Fruit fly (Drosophila melanogaster): Measurements from ENCODE around the gene Rcd2.
A peak's percentile ranks its signal among the peaks of the same experiment; 100 is the strongest.

The Rcd2 gene

DNA sequence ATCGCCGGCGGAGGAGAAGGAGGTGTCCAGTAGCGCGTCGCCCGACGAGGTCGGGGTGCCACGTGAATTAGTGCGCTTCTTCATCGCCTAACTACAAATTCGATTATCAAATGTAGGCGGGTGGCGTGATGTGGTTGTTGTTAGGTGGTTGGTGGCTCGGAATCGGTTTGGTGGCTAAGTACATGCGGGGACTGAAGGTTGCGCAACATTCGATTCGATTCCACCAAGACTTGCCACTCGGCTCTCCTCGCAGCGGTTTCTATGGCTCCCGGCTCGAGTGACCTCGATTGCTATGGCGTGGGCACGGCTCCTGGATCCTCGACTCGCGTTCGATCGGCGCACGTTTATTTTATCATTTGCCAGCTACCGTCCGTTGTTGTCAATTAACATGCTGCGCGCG is 14.5 kb downstream of the Rcd2 start:
- TF ChIP-seq CG11617 (GFP tag; optimal IDR thresholded peaks at IDR 0.05), result no peak
- no peak for TF ChIP-seq Mnt (GFP tag; optimal IDR thresholded peaks at IDR 0.05)
- no peak for TF ChIP-seq CG1620 (GFP tag; optimal IDR thresholded peaks at IDR 0.05)
- TF ChIP-seq kay (GFP tag; ENCODE audit: borderline replicate concordance), result no peak
- TF ChIP-seq toe (GFP tag; optimal IDR thresholded peaks at IDR 0.05), result no peak
- no peak for TF ChIP-seq tj (GFP tag; optimal IDR thresholded peaks at IDR 0.05)
- no peak for TF ChIP-seq ovo (GFP tag; optimal IDR thresholded peaks at IDR 0.05)
- TF ChIP-seq Crg-1 (GFP tag; optimal IDR thresholded peaks at IDR 0.05), result no peak
- no peak for TF ChIP-seq CG7045 (GFP tag; optimal IDR thresholded peaks at IDR 0.05)
- TF ChIP-seq cic (GFP tag; optimal IDR thresholded peaks at IDR 0.05), result no peak
- TF ChIP-seq CG5204 (GFP tag; optimal IDR thresholded peaks at IDR 0.05), result no peak
- no peak for TF ChIP-seq CG14711 (tag; optimal IDR thresholded peaks at IDR 0.05)
- TF ChIP-seq Hr96 (GFP tag; optimal IDR thresholded peaks at IDR 0.05), result no peak
- TF ChIP-seq bab1 (GFP tag; optimal IDR thresholded peaks at IDR 0.05), result no peak
- TF ChIP-seq pad (GFP tag; optimal IDR thresholded peaks at IDR 0.05), result no peak
- no peak for TF ChIP-seq CG33017 (tag; optimal IDR thresholded peaks at IDR 0.05)
- no peak for TF ChIP-seq CG12768 (GFP tag; optimal IDR thresholded peaks at IDR 0.05)

DNA sequence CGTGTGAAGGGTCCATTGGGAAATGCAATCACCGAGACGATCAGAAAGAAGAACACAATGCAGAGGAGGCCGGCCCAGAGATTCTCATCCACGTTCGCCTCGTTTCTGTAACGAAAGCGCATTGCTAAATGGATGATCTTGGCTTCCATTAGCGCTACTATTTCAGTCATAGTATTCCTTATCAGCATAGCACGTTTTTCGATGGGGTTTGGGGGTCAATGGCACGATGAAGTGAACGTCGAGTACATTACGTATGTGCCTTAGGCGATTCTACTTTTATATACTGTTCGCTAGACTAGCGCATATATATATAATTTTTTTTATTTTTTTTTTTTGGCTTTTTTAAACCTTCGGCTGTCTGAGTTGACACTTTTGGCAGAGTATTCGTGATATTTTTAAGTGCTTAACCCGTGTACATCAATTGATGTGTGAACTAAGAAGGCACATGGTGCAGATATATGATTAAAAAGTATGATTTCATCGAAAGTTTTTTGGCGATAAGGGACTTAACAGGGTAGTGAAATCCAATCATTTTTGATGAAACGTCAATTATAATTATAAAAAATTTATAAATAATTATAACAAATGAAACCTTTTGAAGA is 15.7 kb downstream of the Rcd2 start:
- TF ChIP-seq tj (GFP tag; optimal IDR thresholded peaks at IDR 0.05) (peak; percentile 50), Crg-1 (GFP tag; optimal IDR thresholded peaks at IDR 0.05) (no peak), bab1 (GFP tag; optimal IDR thresholded peaks at IDR 0.05) (no peak), CG7045 (GFP tag; optimal IDR thresholded peaks at IDR 0.05) (no peak), CG1620 (GFP tag; optimal IDR thresholded peaks at IDR 0.05) (no peak), CG12768 (GFP tag; optimal IDR thresholded peaks at IDR 0.05) (no peak), kay (GFP tag; ENCODE audit: borderline replicate concordance) (peak; percentile 42), CG14711 (tag; optimal IDR thresholded peaks at IDR 0.05) (no peak), ovo (GFP tag; optimal IDR thresholded peaks at IDR 0.05) (no peak), pad (GFP tag; optimal IDR thresholded peaks at IDR 0.05) (no peak), CG7101 (tag; optimal IDR thresholded peaks at IDR 0.05) (no peak), CG5204 (GFP tag; optimal IDR thresholded peaks at IDR 0.05) (no peak), CG11617 (GFP tag; optimal IDR thresholded peaks at IDR 0.05) (no peak), CG33017 (tag; optimal IDR thresholded peaks at IDR 0.05) (no peak), Mnt (GFP tag; optimal IDR thresholded peaks at IDR 0.05) (peak; percentile 60), cnc (optimal IDR thresholded peaks at IDR 0.05) (no peak), cic (GFP tag; optimal IDR thresholded peaks at IDR 0.05) (peak; percentile 81), toe (GFP tag; optimal IDR thresholded peaks at IDR 0.05) (no peak), Hr96 (GFP tag; optimal IDR thresholded peaks at IDR 0.05) (no peak), Clk (GFP tag; optimal IDR thresholded peaks at IDR 0.05) (no peak)

DNA sequence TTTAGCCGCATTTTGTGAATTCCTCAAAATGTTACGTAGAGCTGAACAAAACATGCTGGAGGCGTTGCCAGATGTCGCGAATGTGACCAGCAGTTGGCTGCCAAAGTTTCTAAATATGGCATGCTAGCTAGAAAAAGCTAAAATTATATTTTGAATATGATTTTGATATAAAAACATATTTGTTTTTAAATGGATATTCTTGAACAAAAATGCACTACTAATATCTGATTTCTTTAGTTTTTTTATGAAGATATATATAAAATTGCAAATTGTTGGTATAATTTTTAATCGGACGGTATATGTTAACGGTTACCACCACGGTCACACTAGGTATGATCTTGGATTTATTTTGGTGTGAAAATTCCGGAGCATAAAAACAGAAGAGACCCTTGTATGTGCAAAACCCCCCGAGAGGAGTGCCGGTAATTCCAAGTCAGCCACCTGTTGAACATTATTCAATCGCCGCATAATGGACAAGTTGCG is 19.5 kb downstream of the Rcd2 start, which contains the start of the genes mTerf3 and CG5104:
TSS of gene mTerf3 (minus strand) at position 86 of the 483 bp plus-strand sequence.
TSS of gene CG5104 (plus strand) at position 323 of the 483 bp plus-strand sequence.
- no peak for TF ChIP-seq Crg-1 (GFP tag; optimal IDR thresholded peaks at IDR 0.05)
- TF ChIP-seq ovo (GFP tag; optimal IDR thresholded peaks at IDR 0.05), result no peak
- no peak for TF ChIP-seq CG5204 (GFP tag; optimal IDR thresholded peaks at IDR 0.05)
- TF ChIP-seq Clk (GFP tag; optimal IDR thresholded peaks at IDR 0.05), result no peak
- no peak for TF ChIP-seq toe (GFP tag; optimal IDR thresholded peaks at IDR 0.05)
- no peak for TF ChIP-seq cnc (optimal IDR thresholded peaks at IDR 0.05)
- no peak for TF ChIP-seq CG7045 (GFP tag; optimal IDR thresholded peaks at IDR 0.05)
- no peak for TF ChIP-seq CG33017 (tag; optimal IDR thresholded peaks at IDR 0.05)
- no peak for TF ChIP-seq pad (GFP tag; optimal IDR thresholded peaks at IDR 0.05)
- peak; percentile 47 for TF ChIP-seq Mnt (GFP tag; optimal IDR thresholded peaks at IDR 0.05)
- no peak for TF ChIP-seq cic (GFP tag; optimal IDR thresholded peaks at IDR 0.05)
- no peak for TF ChIP-seq CG1620 (GFP tag; optimal IDR thresholded peaks at IDR 0.05)
- TF ChIP-seq CG14711 (tag; optimal IDR thresholded peaks at IDR 0.05), result peak; percentile 38
- TF ChIP-seq CG7101 (tag; optimal IDR thresholded peaks at IDR 0.05), result no peak
- TF ChIP-seq kay (GFP tag; ENCODE audit: borderline replicate concordance), result peak; percentile 78
- TF ChIP-seq tj (GFP tag; optimal IDR thresholded peaks at IDR 0.05), result no peak
- TF ChIP-seq CG12768 (GFP tag; optimal IDR thresholded peaks at IDR 0.05), result no peak
- no peak for TF ChIP-seq Hr96 (GFP tag; optimal IDR thresholded peaks at IDR 0.05)
- peak; percentile 56 for TF ChIP-seq CG11617 (GFP tag; optimal IDR thresholded peaks at IDR 0.05)
- TF ChIP-seq bab1 (GFP tag; optimal IDR thresholded peaks at IDR 0.05), result peak; percentile 42

DNA sequence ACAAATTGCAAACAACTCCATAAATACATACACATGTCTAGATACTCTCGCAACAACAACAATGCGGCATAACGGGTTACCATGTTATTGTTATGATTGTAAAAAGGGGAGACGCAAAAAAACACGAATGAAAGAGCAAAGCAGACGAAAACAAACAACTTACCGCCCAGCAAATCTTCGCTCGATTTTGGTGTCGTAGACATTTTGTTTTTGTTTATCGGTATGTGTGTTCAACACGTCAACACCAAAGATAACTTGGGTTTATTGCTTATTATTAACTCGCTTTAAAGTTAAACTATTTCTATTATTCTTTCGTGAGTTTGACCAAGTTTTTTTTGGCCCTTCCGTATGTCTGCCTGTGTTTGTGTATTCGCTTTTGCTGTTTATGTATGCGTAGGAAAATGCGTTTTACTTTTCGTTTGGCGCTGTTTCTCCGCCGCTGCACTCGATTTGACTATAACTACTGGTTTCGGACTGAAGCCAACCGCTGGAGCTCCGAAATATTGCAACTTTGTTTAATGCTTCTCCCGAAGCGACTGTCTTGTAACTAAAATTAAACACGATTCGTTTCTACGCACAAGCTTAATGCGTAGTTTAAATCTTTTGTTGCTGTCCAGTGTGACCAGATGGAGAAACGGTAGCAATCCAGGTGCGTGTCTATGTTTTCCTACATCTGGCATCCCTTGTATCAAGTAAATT is 21.3 kb downstream of the Rcd2 start, which contains the start of gene BNIP3:
TSS of gene BNIP3 (minus strand) at position 589 of the 699 bp plus-strand sequence.
- peak; percentile 52 for TF ChIP-seq ovo (GFP tag; optimal IDR thresholded peaks at IDR 0.05)
- TF ChIP-seq pad (GFP tag; optimal IDR thresholded peaks at IDR 0.05), result peak; percentile 74
- TF ChIP-seq Hr96 (GFP tag; optimal IDR thresholded peaks at IDR 0.05), result no peak
- peak; percentile 41 for TF ChIP-seq cic (GFP tag; optimal IDR thresholded peaks at IDR 0.05)
- TF ChIP-seq kay (GFP tag; ENCODE audit: borderline replicate concordance), result peak; percentile 37
- TF ChIP-seq CG33017 (tag; optimal IDR thresholded peaks at IDR 0.05), result peak; percentile 14
- TF ChIP-seq tj (GFP tag; optimal IDR thresholded peaks at IDR 0.05), result peak; percentile 66
- TF ChIP-seq toe (GFP tag; optimal IDR thresholded peaks at IDR 0.05), result no peak
- TF ChIP-seq CG5204 (GFP tag; optimal IDR thresholded peaks at IDR 0.05), result no peak
- TF ChIP-seq Mnt (GFP tag; optimal IDR thresholded peaks at IDR 0.05), result peak; percentile 63
- TF ChIP-seq Clk (GFP tag; optimal IDR thresholded peaks at IDR 0.05), result no peak
- TF ChIP-seq CG11617 (GFP tag; optimal IDR thresholded peaks at IDR 0.05), result peak; percentile 26

Data from whole organism, adult.